Fruit fly (Drosophila melanogaster) S2 (cell line): Measurements from ENCODE around the gene lost.

ENCODE experiments used
- CG8478 ChIP-seq: fragments of >200 bp; optimal IDR thresholded peaks from 2 replicates; lab custom pipeline; 2018
- CTCF ChIP-seq, 2 experiments: fragments of >200 bp; optimal IDR thresholded peaks; 2 replicates each; lab custom pipeline; 2018

The lost gene

dm6 chr3R:4437817-4438216 lies 34.9 kb downstream of the lost start:
- no peak for TF ChIP-seq CG8478 (lab: Kevin White, UChicago)
- TF ChIP-seq CTCF (optimal IDR thresholded peaks at IDR 0.05; lab: Kevin White, UChicago), result no peak

DNA sequence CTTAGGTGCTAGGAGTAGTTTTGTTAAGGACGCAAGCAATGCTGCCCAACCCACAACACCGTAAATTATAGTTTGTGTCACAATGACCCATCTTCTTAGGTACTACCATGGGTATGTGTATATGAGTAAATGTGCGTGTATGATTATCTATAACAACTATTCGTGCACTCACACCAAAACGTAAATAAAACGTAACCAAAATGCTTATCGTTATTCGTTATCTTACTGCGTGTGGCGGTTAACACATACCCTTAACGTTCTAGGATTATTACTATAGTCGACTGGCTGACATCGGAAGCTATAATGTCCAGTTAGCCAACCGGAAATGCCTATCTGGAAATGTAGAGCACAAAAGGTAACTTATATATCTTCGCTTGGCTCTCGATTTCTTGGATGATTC lies 42.2 kb downstream of the lost start:
- TF ChIP-seq CG8478 (lab: Kevin White, UChicago) (no peak), CTCF (optimal IDR thresholded peaks at IDR 0.05; lab: Kevin White, UChicago) (no peak)

DNA sequence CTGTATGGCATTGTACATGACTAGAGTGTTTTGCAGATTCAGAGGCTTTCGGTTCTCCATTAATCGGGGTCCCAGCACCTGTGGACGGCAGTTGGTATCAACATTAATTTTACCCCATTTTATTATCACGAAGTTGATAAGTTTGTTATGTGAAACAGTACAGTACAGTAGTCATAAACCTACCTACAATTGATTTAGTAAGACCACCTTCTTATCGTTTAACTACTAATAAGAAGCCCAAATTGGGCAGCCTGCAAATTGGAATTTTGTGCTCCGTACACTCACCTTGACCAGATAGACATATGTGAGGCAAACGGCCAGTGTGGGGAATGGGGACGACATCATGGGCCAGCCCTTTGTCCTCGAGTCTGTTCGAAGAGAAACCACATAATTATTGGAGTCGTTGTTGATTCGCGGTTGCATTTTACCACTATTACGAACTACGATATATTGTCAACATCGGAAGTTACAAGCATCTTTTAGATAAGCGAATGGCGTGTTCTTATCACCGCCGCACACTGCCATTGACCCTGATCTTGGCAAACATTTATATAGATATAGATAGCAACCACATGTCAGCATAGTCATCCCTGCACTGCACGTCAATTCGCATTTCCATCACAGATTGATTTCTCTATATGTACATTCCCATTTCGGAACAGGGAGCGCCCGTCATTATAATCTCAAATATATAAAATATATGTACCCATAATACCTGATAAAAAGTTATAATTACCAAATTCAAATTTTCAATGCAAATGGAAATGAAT lies 43.8 kb downstream of the lost start:
- TF ChIP-seq CTCF (optimal IDR thresholded peaks at IDR 0.05; lab: Kevin White, UChicago) (no peak), CG8478 (lab: Kevin White, UChicago) (no peak)

dm6 chr3R:4449256-4449655 lies 46.4 kb downstream of the lost start:
- no peak for TF ChIP-seq CG8478 (lab: Kevin White, UChicago)
- TF ChIP-seq CTCF (optimal IDR thresholded peaks at IDR 0.05; lab: Kevin White, UChicago), result no peak

DNA sequence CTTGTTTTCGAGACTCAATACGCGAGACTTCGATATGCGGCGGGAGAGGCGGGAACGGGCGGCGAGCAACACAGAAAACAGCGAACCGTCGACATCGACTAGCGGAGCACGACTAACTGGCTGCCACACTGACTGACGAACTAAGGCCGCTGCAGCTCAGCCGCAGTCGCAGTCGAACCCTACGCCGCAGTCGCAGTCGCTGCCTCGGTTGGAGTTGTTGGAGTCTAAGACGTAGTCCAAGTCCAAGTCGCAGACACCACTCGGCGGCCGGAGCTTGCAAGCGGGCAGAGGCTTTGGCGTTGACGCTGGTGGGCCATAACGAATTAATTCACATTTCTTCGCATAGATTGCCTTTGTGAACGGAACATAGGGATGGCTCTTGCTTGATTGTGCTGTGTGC lies 47.8 kb downstream of the lost start:
- TF ChIP-seq CTCF (optimal IDR thresholded peaks at IDR 0.05; lab: Kevin White, UChicago), result no peak
- no peak for TF ChIP-seq CG8478 (lab: Kevin White, UChicago)

DNA sequence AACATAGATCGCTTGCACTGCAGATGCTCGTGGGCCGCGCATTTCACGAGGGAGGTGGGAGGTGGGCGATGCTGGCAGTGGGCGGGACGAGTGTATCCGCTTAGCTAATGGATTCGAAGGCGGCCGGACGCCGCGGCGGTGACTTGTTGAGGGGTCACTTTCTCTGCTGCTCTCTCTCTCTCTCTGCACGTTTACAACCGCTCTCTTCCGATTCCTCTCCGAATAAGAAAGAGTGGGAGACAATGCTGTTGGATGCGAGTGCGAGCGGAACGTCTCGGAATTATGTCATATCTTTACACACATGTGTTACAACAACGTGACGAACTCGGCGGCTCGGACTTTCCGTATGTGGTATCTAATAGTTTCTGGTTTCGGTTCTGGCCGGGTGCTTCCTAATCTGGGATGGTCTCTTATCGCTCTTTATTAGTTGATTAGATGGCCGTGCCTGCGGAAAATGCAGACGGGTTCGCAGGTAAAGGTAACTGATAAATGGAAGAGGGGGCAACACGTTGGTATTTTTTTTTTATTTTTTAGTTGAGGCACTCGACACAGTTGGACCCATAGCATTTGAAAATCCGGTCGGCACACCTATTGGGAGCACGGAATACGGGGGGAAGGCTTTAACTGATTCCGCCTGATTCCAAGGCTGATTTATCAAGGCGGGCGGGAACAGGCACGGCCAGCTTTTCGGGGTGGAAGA lies 49.6 kb downstream of the lost start:
- TF ChIP-seq CTCF (optimal IDR thresholded peaks at IDR 0.05; lab: Kevin White, UChicago) (no peak), CG8478 (lab: Kevin White, UChicago) (no peak)

DNA sequence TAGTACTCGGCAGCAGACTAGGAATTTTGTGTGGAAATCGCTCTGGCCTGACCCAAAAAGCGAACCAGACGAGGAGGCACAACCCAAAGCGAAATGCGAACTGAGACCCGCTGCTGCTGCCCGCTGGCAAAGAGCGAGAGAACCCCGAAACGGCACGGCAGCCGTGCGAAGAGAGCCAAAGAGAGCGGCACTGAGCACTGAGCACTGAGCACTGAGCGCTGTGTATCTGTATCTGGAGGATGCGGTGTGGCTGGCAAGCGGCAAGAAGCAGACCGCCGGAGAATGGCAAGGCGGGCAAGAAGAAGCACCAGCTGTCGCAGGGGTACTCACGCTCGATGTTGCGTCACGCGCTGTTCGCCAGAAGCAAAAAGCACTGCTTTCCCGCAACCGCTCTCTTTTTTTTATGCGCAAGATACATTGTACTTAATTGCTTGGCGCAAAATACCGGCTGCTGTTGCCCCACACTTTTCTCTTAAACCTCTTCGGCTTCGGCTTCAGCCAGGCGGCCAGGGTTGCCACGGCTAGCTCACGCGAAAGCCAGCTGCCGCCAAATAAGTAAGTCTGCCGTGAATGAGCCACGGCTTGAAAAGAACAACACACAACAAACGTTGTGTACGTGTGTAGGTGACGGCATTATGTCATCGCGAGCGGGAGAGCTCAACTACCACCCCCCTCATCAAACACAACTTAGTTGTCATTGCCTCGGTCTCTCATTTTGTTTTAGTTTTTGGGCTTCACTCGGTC lies 50.5 kb downstream of the lost start:
- TF ChIP-seq CTCF (optimal IDR thresholded peaks at IDR 0.05; lab: Kevin White, UChicago) (peak in 1 of 2 experiments; percentile 4), CG8478 (lab: Kevin White, UChicago) (no peak)
